Worm (Caenorhabditis elegans): ENCODE data around the gene zfp-2.

- TF ChIP-seq tab-1 (GFP tag; IDR thresholded peaks at IDR 0.05): no peak
- no peak for TF ChIP-seq med-1 (GFP tag; optimal IDR thresholded peaks at IDR 0.05; ENCODE audit: insufficient read depth)
- no peak for TF ChIP-seq flt-1 (GFP tag; IDR thresholded peaks at IDR 0.05)
These were observed 868 bp upstream of the zfp-2 start for ce11 chrII:9556582-9556981.
